Worm (Caenorhabditis elegans): Measurements from ENCODE around the gene Y53F4B.14.

Gene Y53F4B.14

ce11 chrII:15042783-15043182 lies 5.0 kb downstream of the Y53F4B.14 start:
- peak; percentile 75 for TF ChIP-seq ceh-20 (GFP tag; IDR thresholded peaks at IDR 0.05)
- peak; percentile 66 for TF ChIP-seq dmd-6 (GFP tag; IDR thresholded peaks at IDR 0.05)
- 0 out of 2 replicates have a peak, but pooled peaks have one; percentile 27 for TF ChIP-seq arid-1 (GFP tag; conservative IDR thresholded peaks at IDR 0.05)
- peak in 1 of 2 experiments; percentile 28 for TF ChIP-seq mdl-1 (tag; optimal IDR thresholded peaks at IDR 0.05)
- TF ChIP-seq php-3 (GFP tag; IDR thresholded peaks at IDR 0.05), result 0 out of 2 replicates have a peak, but pooled peaks have one; percentile 22
- TF ChIP-seq F37D6.2 (tag; optimal IDR thresholded peaks at IDR 0.05), result peak; percentile 49
- peak; percentile 70; the same call in 1 of the 2 replicates for TF ChIP-seq ctbp-1 (GFP tag; IDR thresholded peaks at IDR 0.05)
- peak; percentile 62 for TF ChIP-seq set-16 (GFP tag; IDR thresholded peaks at IDR 0.05)
- peak; percentile 57; the same call in 1 of the 2 replicates for TF ChIP-seq hmg-1.1 (GFP tag; IDR thresholded peaks at IDR 0.05)
- peak; percentile 96 for TF ChIP-seq aha-1 (tag)
- TF ChIP-seq hlh-11 (tag; optimal IDR thresholded peaks at IDR 0.05), result peak; percentile 25
- TF ChIP-seq hlh-30 (tag; optimal IDR thresholded peaks at IDR 0.05; ENCODE audit: insufficient read depth), result peak; percentile 53
- TF ChIP-seq egl-43 (GFP tag; IDR thresholded peaks at IDR 0.05), result 0 out of 2 replicates have a peak, but pooled peaks have one; percentile 13

DNA sequence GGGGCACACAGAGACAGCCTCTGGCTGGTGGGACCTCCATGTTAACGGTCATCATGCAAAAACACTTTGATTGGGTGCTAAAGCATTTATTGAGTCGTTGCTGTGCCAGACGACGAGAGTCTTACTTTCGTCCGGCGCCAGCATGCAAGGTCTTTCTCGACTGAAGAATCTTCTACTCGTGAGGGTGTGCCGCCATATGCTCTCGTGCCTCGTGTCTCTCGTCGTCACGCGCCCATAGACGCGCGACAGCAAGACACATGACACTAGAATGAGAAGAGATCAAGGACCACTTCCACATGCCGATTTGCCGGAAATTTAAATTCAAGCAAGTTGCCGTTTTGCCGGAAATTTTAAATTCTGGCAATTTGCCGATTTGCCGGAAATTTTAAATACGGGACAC lies 6.1 kb downstream of the Y53F4B.14 start:
- peak; percentile 74; the same call in 1 of the 2 replicates for TF ChIP-seq ctbp-1 (GFP tag; IDR thresholded peaks at IDR 0.05)
- peak; percentile 74 for TF ChIP-seq ceh-20 (GFP tag; IDR thresholded peaks at IDR 0.05)
- peak; percentile 15 for TF ChIP-seq hlh-30 (tag; optimal IDR thresholded peaks at IDR 0.05; ENCODE audit: insufficient read depth)
- TF ChIP-seq tra-1 (GFP tag; IDR thresholded peaks at IDR 0.05), result peak; percentile 50; the same call in 1 of the 2 replicates
- TF ChIP-seq hmg-1.1 (GFP tag; IDR thresholded peaks at IDR 0.05), result peak; percentile 74; the same call in 1 of the 2 replicates
- peak in 1 of 2 experiments; percentile 3 for TF ChIP-seq mdl-1 (tag; optimal IDR thresholded peaks at IDR 0.05)
- peak; percentile 59 for TF ChIP-seq dmd-6 (GFP tag; IDR thresholded peaks at IDR 0.05)
- TF ChIP-seq aha-1 (tag), result peak; percentile 64
- TF ChIP-seq mdt-29 (GFP tag; IDR thresholded peaks at IDR 0.05), result peak; percentile 51; the same call in 1 of the 2 replicates
- TF ChIP-seq set-16 (GFP tag; IDR thresholded peaks at IDR 0.05), result peak; percentile 35
- TF ChIP-seq rbr-2 (tag; optimal IDR thresholded peaks at IDR 0.05), result peak; percentile 7

DNA sequence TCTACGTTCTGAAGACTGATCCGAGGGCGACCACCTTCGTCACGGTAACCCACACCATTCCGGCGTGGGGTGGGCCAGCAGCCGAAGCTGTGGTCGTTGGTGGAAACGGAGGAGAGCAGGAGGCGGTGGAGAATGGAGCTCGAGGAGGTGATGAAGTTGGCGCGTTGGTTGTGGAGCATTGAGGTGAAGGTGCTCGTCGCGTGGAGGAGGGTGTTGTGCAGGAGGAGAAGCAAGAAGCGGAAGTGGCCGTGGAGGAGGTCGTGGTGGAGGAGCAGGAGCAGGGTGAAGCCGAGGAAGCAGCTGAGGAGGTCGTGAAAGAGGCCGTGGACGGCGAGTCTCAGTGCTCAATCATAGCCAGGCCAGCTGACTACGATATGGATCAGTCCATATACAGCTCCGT lies 20.5 kb downstream of the Y53F4B.14 start, which contains the start of gene Y53F4B.17:
Gene Y53F4B.17 (plus strand): TSS at position 375 of the 400 bp plus-strand sequence.
- no peak for TF ChIP-seq ceh-28 (tag; optimal IDR thresholded peaks at IDR 0.05)
- peak; percentile 97 for TF ChIP-seq set-16 (GFP tag; IDR thresholded peaks at IDR 0.05)

DNA sequence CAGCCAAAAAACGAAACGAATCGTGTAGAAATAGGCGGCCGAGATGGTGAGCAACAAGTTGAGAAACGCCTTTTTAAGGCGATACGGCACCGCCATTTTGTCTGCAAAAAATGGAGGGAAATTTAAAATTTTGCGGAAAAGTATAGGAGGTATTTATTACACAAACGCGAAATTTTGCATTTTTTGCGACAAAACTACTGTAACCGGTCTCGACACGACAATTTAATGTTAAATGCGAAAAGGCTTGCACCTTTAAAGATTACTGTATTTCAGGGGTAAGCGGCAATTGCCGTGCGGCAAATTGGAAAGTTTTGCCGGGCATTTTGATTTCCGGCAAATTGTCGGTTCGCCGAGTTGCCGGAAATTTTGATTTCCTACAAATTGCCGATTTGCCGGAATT lies 33.8 kb downstream of the Y53F4B.14 start, which contains the start of gene Y53F4B.18:
Gene Y53F4B.18 (minus strand): TSS at position 101 of the 400 bp plus-strand sequence.
- TF ChIP-seq nhr-102 (tag; optimal IDR thresholded peaks at IDR 0.05) (no peak), Y75B8A.6 (GFP tag; IDR thresholded peaks at IDR 0.05) (no peak), dmd-9 (GFP tag; IDR thresholded peaks at IDR 0.05) (no peak), lin-13 (GFP tag; optimal IDR thresholded peaks at IDR 0.05) (no peak), jun-1 (tag; optimal IDR thresholded peaks at IDR 0.05) (no peak), aha-1 (tag) (no peak), ceh-28 (tag; optimal IDR thresholded peaks at IDR 0.05) (no peak), dpl-1 (GFP tag; optimal IDR thresholded peaks at IDR 0.05) (no peak)

DNA sequence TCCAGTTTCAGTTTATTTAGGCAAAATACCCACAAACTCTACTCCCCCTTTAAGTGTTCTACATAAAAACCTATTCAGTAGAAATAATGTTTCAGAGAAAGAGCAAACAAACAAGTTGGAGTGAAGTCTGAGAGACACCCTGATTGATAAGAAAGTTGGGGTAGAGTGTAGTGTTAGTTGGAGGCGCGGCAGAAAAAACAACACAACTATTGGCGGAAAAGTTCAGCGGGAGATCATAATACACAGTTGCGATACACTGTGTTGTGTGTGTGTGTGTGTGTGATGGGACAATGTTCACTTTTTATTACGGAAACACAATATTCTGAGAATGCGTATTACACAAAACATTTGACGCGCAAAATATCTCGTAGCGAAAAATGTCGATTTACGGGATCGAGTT lies 37.0 kb downstream of the Y53F4B.14 start:
- TF ChIP-seq nhr-10 (tag; optimal IDR thresholded peaks at IDR 0.05) (no peak), lir-3 (tag; optimal IDR thresholded peaks at IDR 0.05) (no peak), nhr-48 (tag; optimal IDR thresholded peaks at IDR 0.05) (no peak), nhr-76 (tag; optimal IDR thresholded peaks at IDR 0.05) (no peak), pqm-1 (tag; optimal IDR thresholded peaks at IDR 0.05) (peak; percentile 36), jun-1 (tag; optimal IDR thresholded peaks at IDR 0.05) (no peak), lin-13 (GFP tag; optimal IDR thresholded peaks at IDR 0.05) (peak; percentile 2), saeg-2 (GFP tag; IDR thresholded peaks at IDR 0.05) (0 out of 2 replicates have a peak, but pooled peaks have one; percentile 44), ces-1 (GFP tag; optimal IDR thresholded peaks at IDR 0.05) (no peak), dmd-6 (GFP tag; IDR thresholded peaks at IDR 0.05) (peak; percentile 75), hif-1 (tag; optimal IDR thresholded peaks at IDR 0.05) (no peak), php-3 (GFP tag; IDR thresholded peaks at IDR 0.05) (0 out of 2 replicates have a peak, but pooled peaks have one; percentile 16), F26F4.8 (GFP tag; conservative IDR thresholded peaks at IDR 0.05) (no peak), F37D6.2 (tag; optimal IDR thresholded peaks at IDR 0.05) (no peak), nhr-28 (tag; optimal IDR thresholded peaks at IDR 0.05) (peak; percentile 95), dve-1 (tag; optimal IDR thresholded peaks at IDR 0.05; ENCODE audit: insufficient read depth) (peak; percentile 63), nhr-77 (tag; optimal IDR thresholded peaks at IDR 0.05) (peak; percentile 53), dmd-9 (GFP tag; IDR thresholded peaks at IDR 0.05) (no peak), daf-16 (GFP tag; optimal IDR thresholded peaks at IDR 0.05) (no peak), daf-16 (tag; optimal IDR thresholded peaks at IDR 0.05) (peak; percentile 79), nhr-237 (tag; optimal IDR thresholded peaks at IDR 0.05) (no peak), D1046.2 (GFP tag; IDR thresholded peaks at IDR 0.05) (no peak)

Data from whole organism, L4 larva.